Fruit fly (Drosophila melanogaster): Measurements from ENCODE around the gene CG6763.

Gene CG6763

DNA sequence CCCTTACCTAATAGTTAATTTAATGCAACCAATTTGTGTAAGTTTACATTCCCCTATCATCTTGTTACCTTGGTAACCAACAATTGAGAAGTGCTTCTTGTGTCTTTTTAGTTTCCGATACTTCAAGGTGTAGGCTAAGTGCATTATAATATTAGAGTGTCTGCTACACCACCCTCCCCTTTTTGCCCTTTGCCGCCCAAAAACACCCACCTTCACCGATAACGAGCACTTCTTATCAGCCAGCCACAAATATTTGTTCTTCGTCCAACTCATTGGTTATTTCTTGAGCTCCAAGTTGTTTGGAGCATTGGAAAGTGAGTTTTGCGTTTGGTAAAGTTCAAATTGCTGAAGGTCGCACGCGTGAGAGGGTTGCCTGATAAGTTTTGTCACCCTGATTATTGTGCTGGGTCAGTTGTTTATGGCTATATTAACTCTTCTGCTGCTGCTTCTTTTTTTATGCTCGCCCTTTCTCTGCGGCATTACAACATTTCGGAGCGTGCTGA lies 48.1 kb downstream of the CG6763 start (continued):
- TF ChIP-seq Hmr (GFP tag; optimal IDR thresholded peaks at IDR 0.05) (no peak), yki (optimal IDR thresholded peaks at IDR 0.05) (no peak), Meics (GFP tag; optimal IDR thresholded peaks at IDR 0.05) (no peak), HmgZ (tag; optimal IDR thresholded peaks at IDR 0.05) (peak; percentile 8), Oaz (GFP tag; IDR thresholded peaks at IDR 0.05) (no peak), CG9609 (GFP tag; optimal IDR thresholded peaks at IDR 0.05) (peak; percentile 13), prd (optimal IDR thresholded peaks at IDR 0.05) (no peak), prd (GFP tag; IDR thresholded peaks at IDR 0.05) (peak; percentile 17; the same call in 1 of the 3 replicates), pan (optimal IDR thresholded peaks at IDR 0.05) (no peak), pan (GFP tag; optimal IDR thresholded peaks at IDR 0.05 in 1 of 2, IDR thresholded peaks at IDR 0.05 in 1 of 2) (peak in 1 of 2 experiments; percentile 39), cg (GFP tag; optimal IDR thresholded peaks at IDR 0.05) (no peak), ci (GFP tag; IDR thresholded peaks at IDR 0.05) (0 out of 3 replicates have a peak, but pooled peaks have one; percentile 44), CG5245 (GFP tag; optimal IDR thresholded peaks at IDR 0.05) (peak; percentile 2), HHEX (GFP tag; optimal IDR thresholded peaks at IDR 0.05) (peak; percentile 16), lilli (GFP tag; optimal IDR thresholded peaks at IDR 0.05) (peak; percentile 14), slbo (GFP tag; IDR thresholded peaks at IDR 0.05) (peak; percentile 30; the same call in 1 of the 2 replicates), CG8765 (GFP tag; IDR thresholded peaks at IDR 0.05) (no peak), sob (GFP tag; IDR thresholded peaks at IDR 0.05) (peak; percentile 13; the same call in 1 of the 2 replicates), CG8924 (tag; optimal IDR thresholded peaks at IDR 0.05) (no peak), Hmx (GFP tag; optimal IDR thresholded peaks at IDR 0.05) (no peak), CG15514 (GFP tag; optimal IDR thresholded peaks at IDR 0.05) (peak; percentile 20), exex (tag; optimal IDR thresholded peaks at IDR 0.05) (peak; percentile 60), CG2678 (tag; optimal IDR thresholded peaks at IDR 0.05) (peak; percentile 29), dm (GFP tag; optimal IDR thresholded peaks at IDR 0.05) (no peak), sug (tag; optimal IDR thresholded peaks at IDR 0.05) (peak; percentile 66), gsb (GFP tag; IDR thresholded peaks at IDR 0.05) (no peak), Gug (GFP tag; IDR thresholded peaks at IDR 0.05) (0 out of 4 replicates have a peak, but pooled peaks have one; percentile 5), H15 (GFP tag; IDR thresholded peaks at IDR 0.05) (no peak), Hr78 (GFP tag; optimal IDR thresholded peaks at IDR 0.05) (peak in 1 of 2 experiments; percentile 88), maf-S (GFP tag; optimal IDR thresholded peaks at IDR 0.05) (peak; percentile 26), dimm (GFP tag; IDR thresholded peaks at IDR 0.05) (no peak), Ada2b (GFP tag; IDR thresholded peaks at IDR 0.05) (peak; percentile 19; the same call in 1 of the 2 replicates), gcm (GFP tag; optimal IDR thresholded peaks at IDR 0.05) (no peak), CG11696 (GFP tag; IDR thresholded peaks at IDR 0.05) (peak; percentile 16; the same call in 1 of the 2 replicates), CG9932 (GFP tag; IDR thresholded peaks at IDR 0.05) (0 out of 2 replicates have a peak, but pooled peaks have one; percentile 17), mam (GFP tag; optimal IDR thresholded peaks at IDR 0.05) (peak; percentile 1), CG2120 (GFP tag; optimal IDR thresholded peaks at IDR 0.05) (peak; percentile 55), ab (GFP tag; optimal IDR thresholded peaks at IDR 0.05) (no peak), mirr (GFP tag; optimal IDR thresholded peaks at IDR 0.05) (peak; percentile 57), CG9876 (GFP tag; optimal IDR thresholded peaks at IDR 0.05) (no peak), oc (tag; optimal IDR thresholded peaks at IDR 0.05) (no peak), CG9797 (GFP tag; optimal IDR thresholded peaks at IDR 0.05) (no peak), sd (tag; optimal IDR thresholded peaks at IDR 0.05) (peak; percentile 87), Max (GFP tag; optimal IDR thresholded peaks at IDR 0.05) (no peak), cato (GFP tag; optimal IDR thresholded peaks at IDR 0.05; ENCODE audit: borderline replicate concordance) (no peak), abd-A (tag; optimal IDR thresholded peaks at IDR 0.05) (no peak), row (GFP tag; IDR thresholded peaks at IDR 0.05) (peak; percentile 48), lbe (GFP tag; optimal IDR thresholded peaks at IDR 0.05) (no peak), emc (GFP tag; optimal IDR thresholded peaks at IDR 0.05) (no peak), CG8290 (GFP tag; optimal IDR thresholded peaks at IDR 0.05) (no peak), CG8290 (tag; optimal IDR thresholded peaks at IDR 0.05) (peak in 1 of 2 experiments; percentile 63), CG33557 (GFP tag; optimal IDR thresholded peaks at IDR 0.05) (no peak)

All from whole organism, embryonic.